Fruit fly (Drosophila melanogaster): Measurements from ENCODE around the gene CG5078.

Gene CG5078

DNA sequence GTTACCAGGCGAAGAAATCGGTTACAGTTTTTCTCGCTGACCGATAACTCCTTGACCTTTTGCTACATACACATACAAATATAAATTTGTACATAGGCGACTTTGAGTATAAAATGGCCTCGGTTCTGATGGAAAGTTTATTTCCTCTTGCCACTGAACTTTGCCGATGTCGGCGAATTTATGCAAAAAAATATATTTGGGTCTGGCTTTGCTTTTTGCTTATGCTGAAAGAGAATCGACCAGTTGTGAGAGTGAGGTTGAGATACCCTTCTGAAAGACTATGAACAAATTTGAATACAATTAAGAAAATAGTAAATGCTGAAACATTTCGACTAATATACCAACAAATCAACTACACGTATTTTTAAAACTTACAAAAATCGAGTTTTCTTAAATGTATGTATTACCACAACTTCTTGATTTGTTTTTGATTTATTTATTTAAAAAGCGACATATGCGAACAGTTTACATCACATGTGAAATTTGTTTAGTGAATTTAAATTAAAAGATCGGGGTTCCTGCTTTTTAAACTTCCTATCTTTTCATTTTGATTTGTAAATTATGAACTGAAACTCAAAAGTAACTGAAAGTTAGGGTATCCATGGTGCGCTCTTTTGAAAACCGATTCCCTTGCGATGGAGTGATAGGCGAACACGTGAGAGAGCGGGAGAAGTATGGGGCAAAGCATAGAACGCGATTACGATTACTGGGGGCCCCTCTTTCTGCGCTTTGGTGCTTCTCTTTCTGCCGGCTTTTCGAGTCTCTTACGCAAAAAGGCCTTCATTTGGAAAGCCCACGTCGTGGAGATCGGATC is 3.5 kb downstream of the CG5078 start (continued):
- TF ChIP-seq Lhr (GFP tag; optimal IDR thresholded peaks at IDR 0.05) (peak; percentile 28), Ptx1 (GFP tag; IDR thresholded peaks at IDR 0.05) (peak; percentile 53), CG13775 (GFP tag; optimal IDR thresholded peaks at IDR 0.05) (peak; percentile 86), sens-2 (GFP tag; IDR thresholded peaks at IDR 0.05) (no peak), ATbp (GFP tag; optimal IDR thresholded peaks at IDR 0.05) (peak; percentile 17), CG10431 (GFP tag; optimal IDR thresholded peaks at IDR 0.05) (peak; percentile 60), luna (GFP tag; optimal IDR thresholded peaks at IDR 0.05) (no peak), wor (GFP tag; IDR thresholded peaks at IDR 0.05) (no peak), CG7987 (GFP tag; optimal IDR thresholded peaks at IDR 0.05) (no peak), unc-4 (GFP tag; IDR thresholded peaks at IDR 0.05; ENCODE audit: partially characterized antibody) (no peak), Sox100B (GFP tag; optimal IDR thresholded peaks at IDR 0.05) (peak; percentile 88), gt (GFP tag; IDR thresholded peaks at IDR 0.05) (no peak), Lpt (GFP tag; optimal IDR thresholded peaks at IDR 0.05) (no peak), CG10209 (GFP tag; optimal IDR thresholded peaks at IDR 0.05) (peak; percentile 78), CG8924 (tag; optimal IDR thresholded peaks at IDR 0.05) (peak; percentile 90), peb (GFP tag; IDR thresholded peaks at IDR 0.05) (no peak), chm (GFP tag; IDR thresholded peaks at IDR 0.05) (no peak), CG6654 (GFP tag; optimal IDR thresholded peaks at IDR 0.05) (peak; percentile 31), Dad (GFP tag; optimal IDR thresholded peaks at IDR 0.05) (peak; percentile 54), Dll (GFP tag; IDR thresholded peaks at IDR 0.05; ENCODE audit: partially characterized antibody) (no peak), stwl (tag; optimal IDR thresholded peaks at IDR 0.05) (no peak), CG1233 (GFP tag; optimal IDR thresholded peaks at IDR 0.05) (peak; percentile 79), slp2 (GFP tag; optimal IDR thresholded peaks at IDR 0.05) (peak; percentile 71), CG13894 (tag; optimal IDR thresholded peaks at IDR 0.05) (peak; percentile 55), Sox102F (GFP tag; optimal IDR thresholded peaks at IDR 0.05) (peak; percentile 72), sna (GFP tag; IDR thresholded peaks at IDR 0.05; ENCODE audit: partially characterized antibody) (no peak), tup (GFP tag; optimal IDR thresholded peaks at IDR 0.05) (no peak), CG17568 (GFP tag; optimal IDR thresholded peaks at IDR 0.05) (peak; percentile 58), Hr3 (GFP tag; optimal IDR thresholded peaks at IDR 0.05) (peak; percentile 65), Bteb2 (GFP tag; optimal IDR thresholded peaks at IDR 0.05) (peak; percentile 67), so (GFP tag; IDR thresholded peaks at IDR 0.05) (no peak), ind (GFP tag; optimal IDR thresholded peaks at IDR 0.05) (peak; percentile 63), Camta (GFP tag; optimal IDR thresholded peaks at IDR 0.05) (peak; percentile 63), Doc3 (GFP tag; IDR thresholded peaks at IDR 0.05; ENCODE audit: partially characterized antibody) (no peak), nmo (GFP tag; optimal IDR thresholded peaks at IDR 0.05) (peak; percentile 89), CG9609 (GFP tag; optimal IDR thresholded peaks at IDR 0.05) (peak; percentile 50), dan (GFP tag; IDR thresholded peaks at IDR 0.05) (no peak), CG11093 (GFP tag; IDR thresholded peaks at IDR 0.05) (no peak), CG10274 (GFP tag; optimal IDR thresholded peaks at IDR 0.05) (peak; percentile 60), fd64A (GFP tag; optimal IDR thresholded peaks at IDR 0.05) (no peak), CG33557 (GFP tag; optimal IDR thresholded peaks at IDR 0.05) (peak; percentile 59), CG3838 (GFP tag; optimal IDR thresholded peaks at IDR 0.05) (peak; percentile 34), otp (GFP tag; IDR thresholded peaks at IDR 0.05) (no peak), ssp (GFP tag; IDR thresholded peaks at IDR 0.05) (no peak), aop (GFP tag; IDR thresholded peaks at IDR 0.05) (no peak), dysf (GFP tag; IDR thresholded peaks at IDR 0.05) (peak; percentile 71), CG1832 (GFP tag; optimal IDR thresholded peaks at IDR 0.05) (no peak), CG8089 (GFP tag; optimal IDR thresholded peaks at IDR 0.05) (peak; percentile 50), CG2712 (tag; optimal IDR thresholded peaks at IDR 0.05) (peak; percentile 85), CG7786 (GFP tag; optimal IDR thresholded peaks at IDR 0.05) (peak; percentile 69)
